Worm (Caenorhabditis elegans) whole organism, midembryonic: ENCODE measurements around the gene bud-13.

Source experiments
- T22C8.4 ChIP-seq: fragments of 200-800 bp; sonication (Bioruptor generic); IDR thresholded peaks from 2 replicates; pipeline ENCODE4 v1.3.6; 2022; ENCODE audit warnings: missing genetic modification characterization, missing compliant biosample characterization
- cog-1 ChIP-seq: sonication (generic microtip); optimal IDR thresholded peaks from 2 replicates; lab custom pipeline; 2016; ENCODE audit warnings: missing genetic modification characterization, missing compliant biosample characterization
- flt-1 ChIP-seq: fragments of 200-800 bp; sonication (Bioruptor generic); IDR thresholded peaks from 2 replicates; pipeline ENCODE4 v1.3.6; 2022; ENCODE audit warnings: missing genetic modification characterization, missing compliant biosample characterization
- klf-2 ChIP-seq: fragments of 200-800 bp; sonication (Bioruptor generic); conservative IDR thresholded peaks from 2 replicates; pipeline ENCODE4 v1.3.6; 2022; ENCODE audit warnings: missing genetic modification reagents, missing genetic modification characterization, missing compliant biosample characterization
- med-1 ChIP-seq: sonication (generic microtip); optimal IDR thresholded peaks from 2 replicates; lab custom pipeline; 2017; ENCODE audit warnings: missing genetic modification characterization, mild to moderate bottlenecking, missing compliant biosample characterization, antibody characterized with exemption, missing genetic modification reagents; ENCODE audit not compliant: insufficient read depth
- ref-1 ChIP-seq: fragments of 200-800 bp; sonication (Bioruptor generic); conservative IDR thresholded peaks from 2 replicates; pipeline ENCODE4 v1.3.6; 2022; ENCODE audit warnings: missing genetic modification reagents, missing genetic modification characterization, missing compliant biosample characterization
- tab-1 ChIP-seq: fragments of 200-800 bp; sonication (Bioruptor generic); IDR thresholded peaks from 2 replicates; pipeline ENCODE4 v1.3.6; 2022; ENCODE audit warnings: missing genetic modification characterization, missing compliant biosample characterization
- ztf-23 ChIP-seq: fragments of 200-800 bp; sonication (Bioruptor generic); IDR thresholded peaks from 2 replicates; pipeline ENCODE4 v1.3.6; 2022; ENCODE audit warnings: missing genetic modification reagents, missing genetic modification characterization, missing compliant biosample characterization
- ztf-29 ChIP-seq: fragments of 200-800 bp; sonication (Bioruptor generic); IDR thresholded peaks from 2 replicates; pipeline ENCODE4 v1.3.6; 2022; ENCODE audit warnings: missing genetic modification reagents, missing genetic modification characterization, missing compliant biosample characterization

bud-13 gene

ce11 chrIII:8922061-8922460 is 45.5 kb downstream of the bud-13 start:
- TF ChIP-seq klf-2 (GFP tag; lab: Robert Waterston, UW) (no peak), cog-1 (tag; lab: Kevin White, UChicago) (no peak), ref-1 (no peak), ztf-29 (GFP tag; lab: Robert Waterston, UW) (no peak), T22C8.4 (no peak), flt-1 (GFP tag; lab: Robert Waterston, UW) (no peak), tab-1 (no peak), ztf-23 (GFP tag; lab: Robert Waterston, UW) (no peak), med-1 (GFP tag; lab: Kevin White, UChicago) (no peak)

- TF ChIP-seq klf-2 (GFP tag; lab: Robert Waterston, UW) (no peak), cog-1 (tag; lab: Kevin White, UChicago) (no peak), T22C8.4 (no peak), tab-1 (no peak), med-1 (GFP tag; lab: Kevin White, UChicago) (no peak), ztf-23 (GFP tag; lab: Robert Waterston, UW) (no peak), flt-1 (GFP tag; lab: Robert Waterston, UW) (no peak), ref-1 (no peak), ztf-29 (GFP tag; lab: Robert Waterston, UW) (no peak)
Measured at ce11 chrIII:8919784-8920183, 47.7 kb downstream of the bud-13 start, which contains the start of gene ZK637.15. Gene ZK637.15, plus strand, starts transcription at chrIII:8920084.

ce11 chrIII:8917879-8918381 is 49.6 kb downstream of the bud-13 start, which contains the start of gene cdc-25.3:
Gene cdc-25.3, minus strand, starts transcription at chrIII:8917929.
- TF ChIP-seq T22C8.4, result no peak
- TF ChIP-seq ztf-23 (GFP tag; lab: Robert Waterston, UW), result no peak
- TF ChIP-seq cog-1 (tag; lab: Kevin White, UChicago), result no peak
- no peak for TF ChIP-seq ztf-29 (GFP tag; lab: Robert Waterston, UW)
- no peak for TF ChIP-seq tab-1
- TF ChIP-seq med-1 (GFP tag; lab: Kevin White, UChicago), result no peak
- TF ChIP-seq flt-1 (GFP tag; lab: Robert Waterston, UW), result no peak
- no peak for TF ChIP-seq klf-2 (GFP tag; lab: Robert Waterston, UW)
- TF ChIP-seq ref-1, result no peak
